Worm (Caenorhabditis elegans) whole organism, mixed stage, embryonic: ENCODE data around the gene R144.3.

Source experiments
- M03D4.4 ChIP-seq: sonication (generic microtip); optimal IDR thresholded peaks from 2 replicates; lab custom pipeline; 2017; ENCODE audit warnings: mild to moderate bottlenecking, missing genetic modification characterization, missing compliant biosample characterization
- ham-2 ChIP-seq: fragments of 200-800 bp; sonication (Bioruptor generic); optimal IDR thresholded peaks from 2 replicates; lab custom pipeline; 2018; ENCODE audit warnings: mild to moderate bottlenecking, missing genetic modification characterization, missing compliant biosample characterization
- lin-13 ChIP-seq: fragments of 150-350 bp; optimal IDR thresholded peaks from 2 replicates; lab custom pipeline; 2014; ENCODE audit warnings: missing biosample characterization, missing genetic modification characterization
- lsy-2 ChIP-seq: fragments of 150-350 bp; optimal IDR thresholded peaks from 2 replicates; lab custom pipeline; 2014; ENCODE audit warnings: missing biosample characterization, missing genetic modification characterization
- nhr-12 ChIP-seq: fragments of 150-350 bp; optimal IDR thresholded peaks from 2 replicates; lab custom pipeline; 2014; ENCODE audit warnings: missing biosample characterization, missing genetic modification characterization
- nhr-237 ChIP-seq: fragments of 150-350 bp; optimal IDR thresholded peaks from 2 replicates; lab custom pipeline; 2014; ENCODE audit warnings: missing biosample characterization, missing genetic modification characterization
- pha-4 ChIP-seq: fragments of 150-350 bp; optimal IDR thresholded peaks from 2 replicates; lab custom pipeline; 2018; ENCODE audit warnings: missing biosample characterization, missing genetic modification reagents, missing genetic modification characterization
- sptf-1 ChIP-seq: sonication (generic microtip); optimal IDR thresholded peaks from 2 replicates; lab custom pipeline; 2017; ENCODE audit warnings: mild to moderate bottlenecking, missing genetic modification characterization, moderate library complexity, missing compliant biosample characterization
- unc-62 ChIP-seq: fragments of 150-350 bp; optimal IDR thresholded peaks from 2 replicates; lab custom pipeline; 2014; ENCODE audit warnings: missing biosample characterization, missing genetic modification reagents, missing genetic modification characterization
- ztf-11 ChIP-seq: fragments of 150-350 bp; optimal IDR thresholded peaks from 2 replicates; lab custom pipeline; 2014; ENCODE audit warnings: missing biosample characterization, missing genetic modification characterization

ce11 chrIII:5008730-5009129 is 13.1 kb upstream of the R144.3 start, which contains the start of gene R144.11:
- TF ChIP-seq nhr-237, result no peak
- TF ChIP-seq ham-2 (GFP tag; lab: Kevin White, UChicago), result no peak
- no peak for TF ChIP-seq nhr-12 (tag; lab: Kevin White, UChicago)
- TF ChIP-seq M03D4.4 (tag; lab: Kevin White, UChicago), result no peak
- no peak for TF ChIP-seq pha-4 (tag; lab: Kevin White, UChicago)
- no peak for TF ChIP-seq unc-62 (GFP tag; lab: Kevin White, UChicago)
- TF ChIP-seq ztf-11 (tag; lab: Kevin White, UChicago), result no peak
- no peak for TF ChIP-seq lsy-2
- TF ChIP-seq lin-13 (tag; lab: Kevin White, UChicago), result no peak
- no peak for TF ChIP-seq sptf-1 (tag; lab: Kevin White, UChicago)
